Worm (Caenorhabditis elegans): ENCODE data around the gene C45H4.18.

Gene C45H4.18

DNA sequence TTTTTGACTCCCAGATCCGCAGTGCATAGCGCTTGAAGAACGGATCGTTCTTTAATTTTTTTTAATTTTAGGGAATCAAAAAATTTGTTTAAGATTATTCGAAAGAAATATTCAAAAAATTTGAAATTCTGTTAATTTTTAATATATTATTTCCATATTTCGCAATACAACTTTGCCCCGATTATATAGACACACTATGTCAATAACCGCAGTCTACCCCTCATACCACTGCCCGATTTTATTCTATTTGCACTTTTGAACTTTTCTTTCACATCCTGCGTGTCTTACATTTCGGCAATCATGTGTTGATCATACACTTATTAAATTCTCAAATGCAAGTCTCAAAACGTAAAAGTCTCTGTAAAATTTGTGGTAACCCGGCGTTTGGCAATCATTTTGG lies 43.5 kb downstream of the C45H4.18 start, which contains the start of gene nhr-56 (continued):
- no peak for TF ChIP-seq grh-1 (GFP tag; IDR thresholded peaks at IDR 0.05)
- TF ChIP-seq nhr-71 (tag; optimal IDR thresholded peaks at IDR 0.05), result peak; percentile 62
- no peak for TF ChIP-seq egl-27 (tag; optimal IDR thresholded peaks at IDR 0.05)

DNA sequence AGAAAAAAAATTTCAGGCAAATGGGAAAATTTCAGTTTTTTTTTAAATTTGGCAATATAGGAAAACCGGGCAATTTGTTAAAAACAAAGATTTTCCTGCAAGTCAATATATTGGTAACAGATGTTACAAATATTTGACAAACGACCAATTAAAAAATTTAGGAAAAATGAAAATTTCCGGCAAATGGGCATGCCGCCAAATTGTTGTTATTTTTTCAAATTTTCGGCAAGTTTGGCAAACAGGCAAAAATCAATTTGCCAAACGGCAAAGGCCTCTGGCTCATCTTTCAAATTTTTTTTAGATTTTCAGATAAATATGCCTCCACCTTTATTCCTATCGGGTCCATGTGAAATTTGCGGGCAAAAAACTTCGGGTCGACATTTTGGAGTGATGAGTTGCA lies 46.4 kb downstream of the C45H4.18 start, which contains the start of gene nhr-128:
Gene nhr-128, plus strand, starts transcription at position 301 of the 400 bp plus-strand sequence.
- no peak for TF ChIP-seq sup-37 (GFP tag; optimal IDR thresholded peaks at IDR 0.05)
- no peak for TF ChIP-seq snu-23 (GFP tag; optimal IDR thresholded peaks at IDR 0.05)

DNA sequence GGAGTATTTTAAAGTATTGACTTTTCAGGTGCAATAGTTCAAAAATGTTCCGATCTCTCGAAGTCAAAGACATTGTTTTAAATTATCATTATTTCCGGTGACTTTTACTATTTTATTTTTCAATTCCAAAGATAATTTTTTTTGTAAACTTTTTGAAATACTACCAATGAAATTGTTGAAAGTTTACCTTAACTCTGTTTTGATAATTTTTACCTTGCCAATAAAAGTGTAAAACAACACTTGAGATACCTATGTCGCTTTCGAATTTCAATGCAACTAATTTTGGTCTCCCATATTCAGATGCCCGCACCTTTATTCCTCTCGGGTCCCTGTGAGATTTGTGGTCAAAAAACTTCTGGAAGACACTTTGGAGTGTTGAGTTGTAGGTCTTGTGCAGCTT lies 49.8 kb downstream of the C45H4.18 start, which contains the start of gene nhr-103:
Gene nhr-103, plus strand, starts transcription at position 301 of the 400 bp plus-strand sequence.
- TF ChIP-seq ces-1 (GFP tag; optimal IDR thresholded peaks at IDR 0.05) (no peak), elt-3 (tag; optimal IDR thresholded peaks at IDR 0.05) (no peak), nhr-12 (tag; optimal IDR thresholded peaks at IDR 0.05) (no peak), ceh-90 (tag; optimal IDR thresholded peaks at IDR 0.05) (no peak), nhr-90 (tag; optimal IDR thresholded peaks at IDR 0.05; ENCODE audit: poor library complexity) (no peak), tlp-1 (tag; optimal IDR thresholded peaks at IDR 0.05) (no peak)

DNA sequence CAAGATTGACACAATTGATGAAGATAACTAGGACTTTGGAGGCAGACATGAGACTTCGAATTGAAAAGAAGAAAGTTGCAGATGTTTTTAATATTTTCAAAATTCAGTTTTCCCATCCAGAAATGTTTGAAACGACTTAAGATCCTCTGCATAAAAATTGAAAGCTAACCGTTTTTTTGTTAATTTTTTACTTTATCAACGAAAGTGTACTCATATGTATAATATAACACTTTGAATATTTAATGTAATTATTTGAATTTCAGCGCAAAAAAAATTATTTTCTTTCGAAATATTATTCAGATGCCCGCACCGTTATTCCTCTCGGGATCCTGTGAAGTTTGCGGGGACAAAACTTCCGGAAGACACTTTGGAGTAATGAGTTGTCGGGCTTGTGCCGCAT lies 51.6 kb downstream of the C45H4.18 start, which contains the start of gene nhr-18:
Gene nhr-18, plus strand, starts transcription at position 301 of the 400 bp plus-strand sequence.
- TF ChIP-seq efl-1 (optimal IDR thresholded peaks at IDR 0.05) (no peak), efl-1 (GFP tag; optimal IDR thresholded peaks at IDR 0.05 in 1 of 2) (peak in 1 of 2 experiments; percentile 15), sox-4 (tag; optimal IDR thresholded peaks at IDR 0.05) (no peak), mef-2 (tag; optimal IDR thresholded peaks at IDR 0.05) (no peak), C34B4.2 (tag; optimal IDR thresholded peaks at IDR 0.05) (no peak)
